Worm (Caenorhabditis elegans) whole organism, L4 larva: ENCODE data around the gene unc-41.

Experiments
- F10B5.3 ChIP-seq: sonication (generic microtip); optimal IDR thresholded peaks from 2 replicates; lab custom pipeline; 2016; ENCODE audit warnings: mild to moderate bottlenecking, missing genetic modification characterization, missing compliant biosample characterization
- F37D6.2 ChIP-seq: sonication (generic microtip); optimal IDR thresholded peaks from 2 replicates; lab custom pipeline; 2016; ENCODE audit warnings: mild to moderate bottlenecking, missing genetic modification characterization, missing compliant biosample characterization
- F49E8.2 ChIP-seq: sonication (generic microtip); optimal IDR thresholded peaks from 2 replicates; lab custom pipeline; 2016; ENCODE audit warnings: missing compliant biosample characterization, mild to moderate bottlenecking, missing genetic modification characterization, borderline replicate concordance
- Y105C5A.15 ChIP-seq: fragments of 200-800 bp; sonication (Bioruptor generic); IDR thresholded peaks from 2 replicates; pipeline ENCODE4 v1.3.6; 2022; ENCODE audit warnings: missing genetic modification characterization, missing compliant biosample characterization
- Y75B8A.6 ChIP-seq: fragments of 200-800 bp; sonication (Bioruptor generic); IDR thresholded peaks from 2 replicates; pipeline ENCODE4 v1.3.6; 2022; ENCODE audit warnings: missing genetic modification reagents, missing genetic modification characterization, missing compliant biosample characterization
- aly-2 ChIP-seq: sonication (generic microtip); optimal IDR thresholded peaks from 2 replicates; lab custom pipeline; 2018; ENCODE audit warnings: missing biosample characterization, missing genetic modification characterization
- ama-1 ChIP-seq: fragments of 150-350 bp; optimal IDR thresholded peaks from 2 replicates; lab custom pipeline; 2014; ENCODE audit warnings: inconsistent platforms, mixed read lengths
- attf-4 ChIP-seq: sonication (generic microtip); optimal IDR thresholded peaks from 3 replicates; lab custom pipeline; 2017; ENCODE audit warnings: missing biosample characterization, missing genetic modification characterization
- ceh-28 ChIP-seq: fragments of 150-350 bp; optimal IDR thresholded peaks from 2 replicates; lab custom pipeline; 2014; ENCODE audit warnings: missing biosample characterization, missing genetic modification reagents, missing genetic modification characterization
- ceh-44 ChIP-seq: fragments of 200-800 bp; sonication (Bioruptor generic); IDR thresholded peaks from 2 replicates; pipeline ENCODE4 v1.3.6; 2022; ENCODE audit warnings: missing genetic modification reagents, missing genetic modification characterization, missing compliant biosample characterization
- ceh-82 ChIP-seq: sonication (generic microtip); optimal IDR thresholded peaks from 2 replicates; lab custom pipeline; 2017; ENCODE audit warnings: missing biosample characterization, missing genetic modification characterization
- cey-2 ChIP-seq: sonication (generic microtip); optimal IDR thresholded peaks from 3 replicates; lab custom pipeline; 2017; ENCODE audit warnings: missing genetic modification characterization, mild to moderate bottlenecking, missing compliant biosample characterization, antibody characterized with exemption, borderline replicate concordance; ENCODE audit not compliant: insufficient read depth
- ctbp-1 ChIP-seq: fragments of 200-800 bp; sonication (Bioruptor generic); IDR thresholded peaks from 2 replicates; pipeline ENCODE4 v1.3.6; 2022; ENCODE audit warnings: missing genetic modification reagents, missing genetic modification characterization, missing compliant biosample characterization
- daf-12 ChIP-seq: fragments of 150-350 bp; optimal IDR thresholded peaks from 2 replicates; lab custom pipeline; 2014; ENCODE audit warnings: missing biosample characterization, missing genetic modification reagents, missing genetic modification characterization
- daf-16 ChIP-seq, 3 experiments: sonication (generic microtip); optimal IDR thresholded peaks; 2 replicates each; lab custom pipeline; 2016 to 2017; ENCODE audit warnings: missing genetic modification characterization in 3 of 3, missing genetic modification reagents in 3 of 3, mild to moderate bottlenecking in 2 of 3, missing compliant biosample characterization in 2 of 3, missing biosample characterization in 1 of 3, moderate library complexity in 1 of 3
- dmd-6 ChIP-seq: fragments of 200-800 bp; sonication (Bioruptor generic); IDR thresholded peaks from 2 replicates; pipeline ENCODE4 v1.3.6; 2022; ENCODE audit warnings: missing genetic modification reagents, missing genetic modification characterization, missing compliant biosample characterization
- dve-1 ChIP-seq: sonication (generic microtip); optimal IDR thresholded peaks from 2 replicates; lab custom pipeline; 2017; ENCODE audit warnings: antibody characterized with exemption, mild to moderate bottlenecking, missing genetic modification characterization, missing compliant biosample characterization; ENCODE audit not compliant: insufficient read depth
- egl-43 ChIP-seq: fragments of 200-800 bp; sonication (Bioruptor generic); IDR thresholded peaks from 2 replicates; pipeline ENCODE4 v1.3.6; 2022; ENCODE audit warnings: missing genetic modification reagents, missing genetic modification characterization, missing compliant biosample characterization
- gei-8 ChIP-seq: fragments of 200-800 bp; sonication (Bioruptor generic); optimal IDR thresholded peaks from 2 replicates; lab custom pipeline; 2018; ENCODE audit warnings: mild to moderate bottlenecking, missing genetic modification characterization, missing compliant biosample characterization
- hif-1 ChIP-seq, 2 experiments: sonication (generic microtip); optimal IDR thresholded peaks; 2 replicates each; lab custom pipeline; 2016 to 2017; ENCODE audit warnings: missing compliant biosample characterization in 2 of 2, missing genetic modification characterization in 2 of 2, missing genetic modification reagents in 2 of 2, missing genotype in 2 of 2, mild to moderate bottlenecking in 1 of 2
- hlh-11 ChIP-seq: fragments of 200-800 bp; sonication (Bioruptor generic); optimal IDR thresholded peaks from 2 replicates; lab custom pipeline; 2018; ENCODE audit warnings: mild to moderate bottlenecking, missing genetic modification characterization, missing compliant biosample characterization
- jun-1 ChIP-seq: fragments of 150-350 bp; optimal IDR thresholded peaks from 2 replicates; lab custom pipeline; 2014; ENCODE audit warnings: missing biosample characterization, missing genetic modification reagents, missing genetic modification characterization
- lin-13 ChIP-seq: fragments of 150-350 bp; optimal IDR thresholded peaks from 2 replicates; lab custom pipeline; 2014; ENCODE audit warnings: missing biosample characterization, missing genetic modification reagents, missing genetic modification characterization
- lin-29 ChIP-seq: fragments of 200-800 bp; sonication (Bioruptor generic); IDR thresholded peaks from 2 replicates; pipeline ENCODE4 v1.3.6; 2022; ENCODE audit warnings: missing genetic modification reagents, missing genetic modification characterization, missing compliant biosample characterization
- lin-38 ChIP-seq: fragments of 200-800 bp; sonication (Bioruptor generic); IDR thresholded peaks from 2 replicates; pipeline ENCODE4 v1.3.6; 2022; ENCODE audit warnings: missing genetic modification reagents, missing genetic modification characterization, missing compliant biosample characterization
- lsy-2 ChIP-seq, 2 experiments: fragments of 150-350 bp in 1 of 2; sonication (generic microtip) in 1 of 2; optimal IDR thresholded peaks; 2 replicates each; lab custom pipeline; 2014 to 2017; ENCODE audit warnings: missing biosample characterization in 2 of 2, missing genetic modification characterization in 2 of 2
- mep-1 ChIP-seq: fragments of 150-350 bp; sonication (generic microtip); optimal IDR thresholded peaks from 3 replicates; lab custom pipeline; 2014; ENCODE audit warnings: missing biosample characterization, missing genetic modification characterization
- nhr-10 ChIP-seq: fragments of 150-350 bp; optimal IDR thresholded peaks from 2 replicates; lab custom pipeline; 2014; ENCODE audit warnings: missing biosample characterization, missing genetic modification characterization
- nhr-25 ChIP-seq: sonication (generic microtip); optimal IDR thresholded peaks from 2 replicates; lab custom pipeline; 2017; ENCODE audit warnings: missing genetic modification characterization, mild to moderate bottlenecking, missing compliant biosample characterization, antibody characterized with exemption, moderate library complexity, borderline replicate concordance; ENCODE audit not compliant: insufficient read depth
- nhr-41 ChIP-seq: fragments of 200-800 bp; sonication (Bioruptor generic); IDR thresholded peaks from 2 replicates; pipeline ENCODE4 v1.3.6; 2022; ENCODE audit warnings: missing genetic modification reagents, missing genetic modification characterization, missing compliant biosample characterization
- nhr-6 ChIP-seq: fragments of 150-350 bp; optimal IDR thresholded peaks from 2 replicates; lab custom pipeline; 2014; ENCODE audit warnings: missing biosample characterization, missing genetic modification characterization
- nhr-77 ChIP-seq: fragments of 150-350 bp; optimal IDR thresholded peaks from 2 replicates; lab custom pipeline; 2014; ENCODE audit warnings: missing biosample characterization, missing genetic modification characterization
- pha-4 ChIP-seq, 2 experiments: fragments of 150-350 bp in 1 of 2; fragments of 200-800 bp in 1 of 2; sonication (Bioruptor generic) in 1 of 2; IDR thresholded peaks in 1 of 2; optimal IDR thresholded peaks in 1 of 2; 2 replicates each; pipeline versions ENCODE4 v1.3.6 to Lab custom; 2014 to 2022; ENCODE audit warnings: missing genetic modification characterization in 2 of 2, missing genetic modification reagents in 2 of 2, missing biosample characterization in 1 of 2, missing compliant biosample characterization in 1 of 2
- php-3 ChIP-seq: fragments of 200-800 bp; sonication (Bioruptor generic); IDR thresholded peaks from 2 replicates; pipeline ENCODE4 v1.3.6; 2022; ENCODE audit warnings: missing genetic modification reagents, missing genetic modification characterization, missing compliant biosample characterization
- pqm-1 ChIP-seq: sonication (generic microtip); optimal IDR thresholded peaks from 2 replicates; lab custom pipeline; 2017; ENCODE audit warnings: missing biosample characterization, missing genetic modification characterization
- sdz-12 ChIP-seq: fragments of 200-800 bp; sonication (Bioruptor generic); optimal IDR thresholded peaks from 2 replicates; lab custom pipeline; 2018; ENCODE audit warnings: mild to moderate bottlenecking, missing genetic modification characterization, missing compliant biosample characterization
- set-16 ChIP-seq: fragments of 200-800 bp; sonication (Bioruptor generic); IDR thresholded peaks from 2 replicates; pipeline ENCODE4 v1.3.6; 2022; ENCODE audit warnings: missing genetic modification reagents, missing genetic modification characterization, missing compliant biosample characterization
- skn-1 ChIP-seq: fragments of 150-350 bp; optimal IDR thresholded peaks from 2 replicates; lab custom pipeline; 2014; ENCODE audit warnings: missing biosample characterization, missing genetic modification characterization
- tra-1 ChIP-seq: fragments of 200-800 bp; sonication (Bioruptor generic); IDR thresholded peaks from 2 replicates; pipeline ENCODE4 v1.3.6; 2022; ENCODE audit warnings: missing genetic modification reagents, missing genetic modification characterization, missing compliant biosample characterization
- unc-130 ChIP-seq: sonication (generic microtip); optimal IDR thresholded peaks from 2 replicates; lab custom pipeline; 2016; ENCODE audit warnings: missing genetic modification reagents, missing genetic modification characterization, missing compliant biosample characterization
- unc-39 ChIP-seq: sonication (generic microtip); optimal IDR thresholded peaks from 2 replicates; lab custom pipeline; 2017; ENCODE audit warnings: missing biosample characterization, missing genetic modification characterization
- vab-7 ChIP-seq: fragments of 200-800 bp; sonication (Bioruptor generic); IDR thresholded peaks from 2 replicates; pipeline ENCODE4 v1.3.6; 2022; ENCODE audit warnings: missing genetic modification reagents, missing genetic modification characterization, missing compliant biosample characterization
- zfp-3 ChIP-seq: fragments of 200-800 bp; sonication (Bioruptor generic); conservative IDR thresholded peaks from 2 replicates; pipeline ENCODE4 v1.3.6; 2022; ENCODE audit warnings: missing genetic modification reagents, missing genetic modification characterization, missing compliant biosample characterization

unc-41 gene

ce11 chrV:9976138-9976537, at the start of gene unc-41:
unc-41 (minus strand) TSS chrV:9976238.
- TF ChIP-seq jun-1 (tag; lab: Kevin White, UChicago) (no peak), aly-2 (tag; lab: Kevin White, UChicago) (no peak), lin-13 (GFP tag; lab: Kevin White, UChicago) (no peak), F49E8.2 (tag; lab: Kevin White, UChicago) (no peak), Y75B8A.6 (GFP tag; lab: Robert Waterston, UW) (no peak), daf-12 (tag; lab: Kevin White, UChicago) (no peak), lin-29 (GFP tag; lab: Robert Waterston, UW) (no peak), dve-1 (tag; lab: Kevin White, UChicago) (no peak), set-16 (GFP tag; lab: Robert Waterston, UW) (no peak), F37D6.2 (tag; lab: Kevin White, UChicago) (no peak), ceh-44 (GFP tag; lab: Robert Waterston, UW) (no peak), nhr-10 (tag; lab: Kevin White, UChicago) (no peak), ceh-82 (tag; lab: Kevin White, UChicago) (no peak), tra-1 (GFP tag; lab: Robert Waterston, UW) (no peak), unc-130 (GFP tag; lab: Kevin White, UChicago) (no peak)

ce11 chrV:10023062-10023536, 47.1 kb upstream of the unc-41 start:
- peak; percentile 2 for TF ChIP-seq gei-8
- peak; percentile 59 for TF ChIP-seq aly-2 (tag; lab: Kevin White, UChicago)
- TF ChIP-seq pha-4 (GFP tag; IDR thresholded peaks at IDR 0.05; lab: Robert Waterston, UW) = peak; percentile 45; the same call in 1 of the 2 replicates
- no peak for TF ChIP-seq pha-4 (tag; optimal IDR thresholded peaks at IDR 0.05; lab: Kevin White, UChicago)
- no peak for TF ChIP-seq ctbp-1 (GFP tag; lab: Robert Waterston, UW)
- TF ChIP-seq Y75B8A.6 (GFP tag; lab: Robert Waterston, UW) = no peak
- TF ChIP-seq egl-43 (GFP tag; lab: Robert Waterston, UW) = no peak
- TF ChIP-seq unc-130 (GFP tag; lab: Kevin White, UChicago) = peak; percentile 81
- peak; percentile 52 for TF ChIP-seq F49E8.2 (tag; lab: Kevin White, UChicago)
- no peak for TF ChIP-seq nhr-25 (tag; lab: Kevin White, UChicago)
- peak; percentile 46 for TF ChIP-seq lin-38 (GFP tag; lab: Robert Waterston, UW)
- TF ChIP-seq nhr-77 (tag; lab: Kevin White, UChicago) = no peak

- TF ChIP-seq nhr-6 = no peak
- TF ChIP-seq cey-2 = no peak
- TF ChIP-seq pha-4 (GFP tag; IDR thresholded peaks at IDR 0.05; lab: Robert Waterston, UW) = no peak
- peak; percentile 73 for TF ChIP-seq pha-4 (tag; optimal IDR thresholded peaks at IDR 0.05; lab: Kevin White, UChicago)
- TF ChIP-seq hlh-11 = peak; percentile 64
- TF ChIP-seq lin-13 (GFP tag; lab: Kevin White, UChicago) = no peak
- TF ChIP-seq daf-16 (GFP tag; optimal IDR thresholded peaks at IDR 0.05; lab: Kevin White, UChicago) = peak in 1 of 2 experiments; percentile 63
- TF ChIP-seq daf-16 (tag; optimal IDR thresholded peaks at IDR 0.05; lab: Kevin White, UChicago) = peak; percentile 85
- TF ChIP-seq pqm-1 = no peak
- TF ChIP-seq gei-8 = no peak
- no peak for TF ChIP-seq php-3 (GFP tag; lab: Robert Waterston, UW)
- TF ChIP-seq vab-7 (GFP tag; lab: Robert Waterston, UW) = 0 out of 2 replicates have a peak, but pooled peaks have one; percentile 20
- TF ChIP-seq nhr-25 (tag; lab: Kevin White, UChicago) = no peak
- TF ChIP-seq Y105C5A.15 (GFP tag; lab: Robert Waterston, UW) = peak; percentile 48; the same call in 1 of the 2 replicates
- no peak for TF ChIP-seq skn-1
- no peak for TF ChIP-seq unc-130 (GFP tag; lab: Kevin White, UChicago)
- no peak for TF ChIP-seq F10B5.3 (tag; lab: Kevin White, UChicago)
- no peak for TF ChIP-seq sdz-12 (GFP tag; lab: Kevin White, UChicago)
- TF ChIP-seq nhr-10 (tag; lab: Kevin White, UChicago) = no peak
- TF ChIP-seq zfp-3 (GFP tag; lab: Robert Waterston, UW) = no peak
- TF ChIP-seq dmd-6 (GFP tag; lab: Robert Waterston, UW) = peak; percentile 48; the same call in 1 of the 2 replicates
- no peak for TF ChIP-seq mep-1
- TF ChIP-seq unc-39 = no peak
- peak; percentile 0 for TF ChIP-seq ama-1 (lab: Kevin White, UChicago)
- no peak for TF ChIP-seq lsy-2 (tag; optimal IDR thresholded peaks at IDR 0.05; lab: Kevin White, UChicago)
- peak in 1 of 2 experiments; percentile 36 for TF ChIP-seq hif-1 (tag; optimal IDR thresholded peaks at IDR 0.05; lab: Kevin White, UChicago)
- TF ChIP-seq nhr-41 (GFP tag; lab: Robert Waterston, UW) = no peak
- TF ChIP-seq ceh-28 (tag; lab: Kevin White, UChicago) = no peak
- TF ChIP-seq attf-4 (tag; lab: Kevin White, UChicago) = no peak
- TF ChIP-seq ctbp-1 (GFP tag; lab: Robert Waterston, UW) = no peak
Observed at ce11 chrV:10019934-10020333, 43.9 kb upstream of the unc-41 start.
